Worm (Caenorhabditis elegans) whole organism, early embryonic: ENCODE data around the gene ztf-22.

Experiments
- B0310.2 ChIP-seq: sonication (generic microtip); optimal IDR thresholded peaks from 2 replicates; lab custom pipeline; 2016; ENCODE audit warnings: mild to moderate bottlenecking, missing genetic modification characterization, missing compliant biosample characterization
- F13C5.2 ChIP-seq: sonication (generic microtip); optimal IDR thresholded peaks from 2 replicates; lab custom pipeline; 2017; ENCODE audit warnings: mild to moderate bottlenecking, missing genetic modification characterization, inconsistent platforms, missing compliant biosample characterization
- ama-1 ChIP-seq: fragments of 150-350 bp; optimal IDR thresholded peaks from 2 replicates; lab custom pipeline; 2014
- ceh-36 ChIP-seq: sonication (generic microtip); optimal IDR thresholded peaks from 2 replicates; lab custom pipeline; 2016; ENCODE audit warnings: missing genetic modification characterization, inconsistent platforms, missing compliant biosample characterization
- ets-7 ChIP-seq: sonication (generic microtip); optimal IDR thresholded peaks from 2 replicates; lab custom pipeline; 2016; ENCODE audit warnings: missing genotype, missing genetic modification characterization, missing compliant biosample characterization
- hmbx-1 ChIP-seq: sonication (generic microtip); optimal IDR thresholded peaks from 2 replicates; lab custom pipeline; 2016; ENCODE audit warnings: mild to moderate bottlenecking, missing genetic modification characterization, missing compliant biosample characterization
- hnd-1 ChIP-seq: sonication (generic microtip); optimal IDR thresholded peaks from 2 replicates; lab custom pipeline; 2016; ENCODE audit warnings: missing genetic modification characterization, missing compliant biosample characterization
- pes-1 ChIP-seq: fragments of 200-800 bp; sonication (Bioruptor generic); IDR thresholded peaks from 2 replicates; pipeline ENCODE4 v1.3.6; 2022; ENCODE audit warnings: missing genetic modification reagents, missing genetic modification characterization, missing compliant biosample characterization
- scrt-1 ChIP-seq: fragments of 200-800 bp; sonication (Bioruptor generic); IDR thresholded peaks from 2 replicates; pipeline ENCODE4 v1.3.6; 2022; ENCODE audit warnings: missing genetic modification characterization, missing compliant biosample characterization
- sea-1 ChIP-seq: fragments of 200-800 bp; sonication (Bioruptor generic); conservative IDR thresholded peaks from 2 replicates; pipeline ENCODE4 v1.3.6; 2022; ENCODE audit warnings: missing genetic modification characterization, missing compliant biosample characterization
- tbx-11 ChIP-seq: fragments of 200-800 bp; sonication (Bioruptor generic); IDR thresholded peaks from 2 replicates; pipeline ENCODE4 v1.3.6; 2022; ENCODE audit warnings: missing genetic modification characterization, missing compliant biosample characterization

ce11 chrII:13235289-13235688 is 50.3 kb downstream of the ztf-22 start, which contains the start of gene flp-16:
- no peak for TF ChIP-seq ama-1 (lab: Kevin White, UChicago)
- TF ChIP-seq pes-1 = no peak
- no peak for TF ChIP-seq sea-1 (GFP tag; lab: Robert Waterston, UW)
- no peak for TF ChIP-seq hmbx-1 (tag; lab: Kevin White, UChicago)
- no peak for TF ChIP-seq ceh-36 (tag; lab: Kevin White, UChicago)
- TF ChIP-seq scrt-1 (GFP tag; lab: Robert Waterston, UW) = no peak
- TF ChIP-seq hnd-1 (tag; lab: Kevin White, UChicago) = no peak
- TF ChIP-seq ets-7 (tag; lab: Kevin White, UChicago) = no peak
- TF ChIP-seq tbx-11 (GFP tag; lab: Robert Waterston, UW) = no peak
- TF ChIP-seq B0310.2 = no peak
- TF ChIP-seq F13C5.2 (tag; lab: Kevin White, UChicago) = no peak
